Worm (Caenorhabditis elegans) whole organism, L2 larva: Measurements from ENCODE around the gene F19B6.1.

Experiments used
- blmp-1 ChIP-seq: sonication (generic microtip); optimal IDR thresholded peaks from 2 replicates; lab custom pipeline; 2017; ENCODE audit warnings: missing genetic modification characterization, mild to moderate bottlenecking, missing compliant biosample characterization, antibody characterized with exemption, moderate library complexity; ENCODE audit not compliant: insufficient read depth
- ceh-16 ChIP-seq: fragments of 150-350 bp; optimal IDR thresholded peaks from 2 replicates; lab custom pipeline; 2014; ENCODE audit warnings: missing biosample characterization, missing genetic modification characterization
- dmd-4 ChIP-seq: sonication (generic microtip); optimal IDR thresholded peaks from 2 replicates; lab custom pipeline; 2017; ENCODE audit warnings: missing biosample characterization, missing genetic modification characterization
- fos-1 ChIP-seq: fragments of 150-350 bp; optimal IDR thresholded peaks from 2 replicates; lab custom pipeline; 2014; ENCODE audit warnings: missing biosample characterization, missing genetic modification characterization
- mdl-1 ChIP-seq, 2 experiments: fragments of 150-350 bp in 1 of 2; sonication (generic microtip) in 1 of 2; optimal IDR thresholded peaks; 2 replicates each; lab custom pipeline; 2017; ENCODE audit warnings: missing biosample characterization in 2 of 2, missing genetic modification characterization in 2 of 2
- nhr-237 ChIP-seq: fragments of 150-350 bp; optimal IDR thresholded peaks from 2 replicates; lab custom pipeline; 2014; ENCODE audit warnings: missing biosample characterization, missing genetic modification characterization
- nhr-77 ChIP-seq: fragments of 150-350 bp; optimal IDR thresholded peaks from 2 replicates; lab custom pipeline; 2014; ENCODE audit warnings: missing biosample characterization, missing genetic modification characterization
- skn-1 ChIP-seq: sonication (generic microtip); optimal IDR thresholded peaks from 2 replicates; lab custom pipeline; 2017; ENCODE audit warnings: missing biosample characterization, missing genetic modification characterization
- snpc-4 ChIP-seq: fragments of 150-350 bp; optimal IDR thresholded peaks from 2 replicates; lab custom pipeline; 2014; ENCODE audit warnings: missing biosample characterization, missing genetic modification characterization

ce11 chrIV:12385061-12385460, 49.2 kb upstream of the F19B6.1 start, which contains the start of gene F28D1.6:
- TF ChIP-seq ceh-16 (tag; lab: Kevin White, UChicago), result no peak
- no peak for TF ChIP-seq snpc-4 (tag; lab: Kevin White, UChicago)
- no peak for TF ChIP-seq blmp-1 (tag; lab: Kevin White, UChicago)
- TF ChIP-seq nhr-237 (tag; lab: Kevin White, UChicago), result no peak
- TF ChIP-seq dmd-4 (tag; lab: Kevin White, UChicago), result no peak
- TF ChIP-seq fos-1 (tag; lab: Kevin White, UChicago), result no peak
- no peak for TF ChIP-seq mdl-1 (tag; optimal IDR thresholded peaks at IDR 0.05; lab: Kevin White, UChicago)
- no peak for TF ChIP-seq nhr-77
- TF ChIP-seq skn-1, result no peak
